Fruit fly (Drosophila melanogaster) whole organism, prepupa: ENCODE data around the gene sif.

Experiments
- Blimp-1 ChIP-seq: fragments of 200-800 bp; sonication (Bioruptor generic); optimal IDR thresholded peaks from 3 replicates; lab custom pipeline; 2017; ENCODE audit warnings: missing biosample characterization, missing genetic modification characterization, mild to moderate bottlenecking, moderate library complexity, missing genetic modification reagents
- CG10669 ChIP-seq: fragments of 200-800 bp; sonication (Bioruptor generic); optimal IDR thresholded peaks from 3 replicates; lab custom pipeline; 2018; ENCODE audit warnings: missing biosample characterization, mild to moderate bottlenecking, missing genetic modification characterization, moderate library complexity
- CG11762 ChIP-seq: fragments of 200-800 bp; sonication (Bioruptor generic); optimal IDR thresholded peaks from 3 replicates; lab custom pipeline; 2016; ENCODE audit warnings: missing biosample characterization, missing genetic modification characterization; ENCODE audit not compliant: insufficient read depth
- CG11902 ChIP-seq: fragments of 200-800 bp; sonication (Bioruptor generic); optimal IDR thresholded peaks from 3 replicates; lab custom pipeline; 2016; ENCODE audit warnings: missing biosample characterization, missing genetic modification characterization
- CG15336 ChIP-seq: fragments of 200-800 bp; sonication (Bioruptor generic); IDR thresholded peaks from 2 replicates; pipeline ENCODE4 v1.3.6; 2022; ENCODE audit warnings: missing biosample characterization, missing genetic modification characterization
- CG1621 ChIP-seq: fragments of 200-800 bp; sonication (Bioruptor generic); optimal IDR thresholded peaks from 3 replicates; lab custom pipeline; 2018; ENCODE audit warnings: missing biosample characterization, mild to moderate bottlenecking, missing genetic modification characterization
- CG16779 ChIP-seq: fragments of 200-800 bp; sonication (Bioruptor generic); optimal IDR thresholded peaks from 3 replicates; lab custom pipeline; 2017; ENCODE audit warnings: missing biosample characterization, mild to moderate bottlenecking, missing genetic modification characterization
- CG3032 ChIP-seq: fragments of 200-800 bp; optimal IDR thresholded peaks from 2 replicates; lab custom pipeline; 2019; ENCODE audit warnings: missing biosample characterization, mild to moderate bottlenecking, missing genetic modification characterization, moderate library complexity
- CG31627 ChIP-seq: fragments of 200-800 bp; sonication (Bioruptor generic); optimal IDR thresholded peaks from 3 replicates; lab custom pipeline; 2016; ENCODE audit warnings: missing biosample characterization, missing genetic modification characterization
- CG32006 ChIP-seq: fragments of 200-800 bp; sonication (Bioruptor generic); optimal IDR thresholded peaks from 3 replicates; lab custom pipeline; 2017; ENCODE audit warnings: missing biosample characterization, mild to moderate bottlenecking, missing genetic modification characterization
- CG4318 ChIP-seq: fragments of 200-800 bp; sonication (Bioruptor generic); optimal IDR thresholded peaks from 3 replicates; lab custom pipeline; 2017; ENCODE audit warnings: missing biosample characterization, mild to moderate bottlenecking, missing genetic modification characterization
- CG6163 ChIP-seq: fragments of 200-800 bp; sonication (Bioruptor generic); IDR thresholded peaks from 3 replicates; pipeline ENCODE4 v1.3.6; 2022; ENCODE audit warnings: missing biosample characterization, missing genetic modification characterization
- CG6276 ChIP-seq: fragments of 200-800 bp; sonication (Bioruptor generic); optimal IDR thresholded peaks from 2 replicates; lab custom pipeline; 2017; ENCODE audit warnings: missing biosample characterization, mild to moderate bottlenecking, missing genetic modification characterization
- CG6792 ChIP-seq: fragments of 200-800 bp; sonication (Bioruptor generic); optimal IDR thresholded peaks from 3 replicates; lab custom pipeline; 2016; ENCODE audit warnings: missing biosample characterization, missing genetic modification characterization
- CG6808 ChIP-seq: fragments of 200-800 bp; sonication (Bioruptor generic); optimal IDR thresholded peaks from 3 replicates; lab custom pipeline; 2017; ENCODE audit warnings: missing biosample characterization, missing genetic modification characterization, mild to moderate bottlenecking, moderate library complexity, missing genetic modification reagents
- CG6854 ChIP-seq: fragments of 200-800 bp; sonication (Bioruptor generic); optimal IDR thresholded peaks from 2 replicates; lab custom pipeline; 2017; ENCODE audit warnings: missing biosample characterization, mild to moderate bottlenecking, missing genetic modification characterization
- CG7368 ChIP-seq: fragments of 200-800 bp; sonication (Bioruptor generic); optimal IDR thresholded peaks from 3 replicates; lab custom pipeline; 2016; ENCODE audit warnings: missing biosample characterization, missing genetic modification characterization
- CG8119 ChIP-seq: fragments of 200-800 bp; sonication (Bioruptor generic); IDR thresholded peaks from 3 replicates; pipeline ENCODE4 v1.3.6; 2022; ENCODE audit warnings: missing biosample characterization, missing genetic modification characterization
- CG8632 ChIP-seq: fragments of 200-800 bp; sonication (Bioruptor generic); optimal IDR thresholded peaks from 3 replicates; lab custom pipeline; 2016; ENCODE audit warnings: missing biosample characterization, missing genetic modification characterization
- CG9139 ChIP-seq: fragments of 200-800 bp; sonication (Bioruptor generic); optimal IDR thresholded peaks from 3 replicates; lab custom pipeline; 2017; ENCODE audit warnings: missing biosample characterization, mild to moderate bottlenecking, missing genetic modification characterization
- Eip75B ChIP-seq: fragments of 200-800 bp; sonication (Bioruptor generic); optimal IDR thresholded peaks from 3 replicates; lab custom pipeline; 2016; ENCODE audit warnings: missing biosample characterization, missing genetic modification characterization
- Eip93F ChIP-seq: fragments of 200-800 bp; sonication (Bioruptor generic); optimal IDR thresholded peaks from 2 replicates; lab custom pipeline; 2016; ENCODE audit warnings: missing biosample characterization, mild to moderate bottlenecking, missing genetic modification characterization
- Ets21C ChIP-seq: fragments of 200-800 bp; sonication (Bioruptor generic); optimal IDR thresholded peaks from 3 replicates; lab custom pipeline; 2016; ENCODE audit warnings: missing biosample characterization, missing genetic modification characterization
- Ets96B ChIP-seq: fragments of 200-800 bp; optimal IDR thresholded peaks from 2 replicates; lab custom pipeline; 2019; ENCODE audit warnings: missing biosample characterization, mild to moderate bottlenecking, missing genetic modification characterization, moderate library complexity
- Gug ChIP-seq: fragments of 200-800 bp; sonication (Bioruptor generic); IDR thresholded peaks from 2 replicates; pipeline ENCODE4 v1.3.6; 2022; ENCODE audit warnings: missing biosample characterization, missing genetic modification characterization
- Hr38 ChIP-seq: sonication (Bioruptor generic); optimal IDR thresholded peaks from 2 replicates; lab custom pipeline; 2016; ENCODE audit warnings: missing biosample characterization, missing genetic modification characterization
- Hr39 ChIP-seq: fragments of 200-800 bp; sonication (Bioruptor generic); optimal IDR thresholded peaks from 2 replicates; lab custom pipeline; 2016; ENCODE audit warnings: missing biosample characterization, missing genetic modification characterization
- Hr4 ChIP-seq: fragments of 200-800 bp; sonication (Bioruptor generic); optimal IDR thresholded peaks from 3 replicates; lab custom pipeline; 2016; ENCODE audit warnings: missing biosample characterization, missing genetic modification characterization
- Lpt ChIP-seq: fragments of 200-800 bp; sonication (Bioruptor generic); optimal IDR thresholded peaks from 3 replicates; lab custom pipeline; 2016; ENCODE audit warnings: missing biosample characterization, missing genetic modification characterization
- Met ChIP-seq: fragments of 200-800 bp; sonication (Bioruptor generic); optimal IDR thresholded peaks from 3 replicates; lab custom pipeline; 2016; ENCODE audit warnings: missing biosample characterization, missing genetic modification characterization
- OdsH ChIP-seq: fragments of 200-800 bp; sonication (Bioruptor generic); optimal IDR thresholded peaks from 3 replicates; lab custom pipeline; 2016; ENCODE audit warnings: missing biosample characterization, missing genetic modification characterization
- Smox ChIP-seq: fragments of 200-800 bp; sonication (Bioruptor generic); optimal IDR thresholded peaks from 3 replicates; lab custom pipeline; 2016; ENCODE audit warnings: missing biosample characterization, missing genetic modification characterization
- Sox102F ChIP-seq: fragments of 200-800 bp; sonication (Bioruptor generic); optimal IDR thresholded peaks from 2 replicates; lab custom pipeline; 2016; ENCODE audit warnings: missing biosample characterization, mild to moderate bottlenecking, missing genetic modification characterization
- Sox14 ChIP-seq: fragments of 200-800 bp; sonication (Bioruptor generic); optimal IDR thresholded peaks from 3 replicates; lab custom pipeline; 2016; ENCODE audit warnings: missing biosample characterization, missing genetic modification characterization
- Sox15 ChIP-seq: fragments of 200-800 bp; sonication (Bioruptor generic); optimal IDR thresholded peaks from 3 replicates; lab custom pipeline; 2016; ENCODE audit warnings: missing biosample characterization, missing genetic modification characterization
- cyc ChIP-seq: fragments of 200-800 bp; sonication (Bioruptor generic); optimal IDR thresholded peaks from 3 replicates; lab custom pipeline; 2016; ENCODE audit warnings: missing biosample characterization, missing genetic modification characterization
- dac ChIP-seq: fragments of 200-800 bp; sonication (Bioruptor generic); optimal IDR thresholded peaks from 2 replicates; lab custom pipeline; 2017; ENCODE audit warnings: missing biosample characterization, mild to moderate bottlenecking, missing genetic modification characterization
- dsx ChIP-seq: fragments of 200-800 bp; optimal IDR thresholded peaks from 3 replicates; lab custom pipeline; 2019; ENCODE audit warnings: missing biosample characterization, mild to moderate bottlenecking, missing genetic modification characterization, moderate library complexity; ENCODE audit not compliant: poor library complexity, severe bottlenecking
- eg ChIP-seq: fragments of 200-800 bp; sonication (Bioruptor generic); IDR thresholded peaks from 3 replicates; pipeline ENCODE4 v1.3.6; 2022; ENCODE audit warnings: missing biosample characterization, missing genetic modification characterization
- esn ChIP-seq: fragments of 200-800 bp; sonication (Bioruptor generic); optimal IDR thresholded peaks from 2 replicates; lab custom pipeline; 2016; ENCODE audit warnings: missing biosample characterization, mild to moderate bottlenecking, missing genetic modification characterization, moderate library complexity
- fd59A ChIP-seq: fragments of 200-800 bp; sonication (Bioruptor generic); optimal IDR thresholded peaks from 2 replicates; lab custom pipeline; 2017; ENCODE audit warnings: missing biosample characterization, mild to moderate bottlenecking, missing genetic modification characterization, missing genetic modification reagents
- fd85E ChIP-seq: fragments of 200-800 bp; sonication (Bioruptor generic); optimal IDR thresholded peaks from 3 replicates; lab custom pipeline; 2016; ENCODE audit warnings: missing biosample characterization, missing genetic modification characterization
- fkh ChIP-seq: fragments of 200-800 bp; sonication (Bioruptor generic); optimal IDR thresholded peaks from 3 replicates; lab custom pipeline; 2017; ENCODE audit warnings: missing biosample characterization, mild to moderate bottlenecking, missing genetic modification characterization, moderate library complexity
- lz ChIP-seq: fragments of 200-800 bp; sonication (Bioruptor generic); optimal IDR thresholded peaks from 3 replicates; lab custom pipeline; 2016; ENCODE audit warnings: missing biosample characterization, missing genetic modification characterization
- net ChIP-seq: fragments of 200-800 bp; sonication (Bioruptor generic); optimal IDR thresholded peaks from 3 replicates; lab custom pipeline; 2016; ENCODE audit warnings: missing biosample characterization, missing genetic modification characterization
- pdm3 ChIP-seq: fragments of 200-800 bp; sonication (Bioruptor generic); optimal IDR thresholded peaks from 3 replicates; lab custom pipeline; 2016; ENCODE audit warnings: missing biosample characterization, missing genetic modification characterization
- spab ChIP-seq: fragments of 200-800 bp; sonication (Bioruptor generic); optimal IDR thresholded peaks from 2 replicates; lab custom pipeline; 2017; ENCODE audit warnings: missing biosample characterization, mild to moderate bottlenecking, missing genetic modification characterization, missing genetic modification reagents
- ss ChIP-seq, 2 experiments: fragments of 200-800 bp; sonication (Bioruptor generic); optimal IDR thresholded peaks; 2 replicates in 1 of 2; 3 replicates in 1 of 2; lab custom pipeline; 2017 to 2018; ENCODE audit warnings: mild to moderate bottlenecking in 2 of 2, missing biosample characterization in 2 of 2, missing genetic modification characterization in 2 of 2, moderate library complexity in 1 of 2
- svp ChIP-seq: fragments of 200-800 bp; sonication (Bioruptor generic); peaks from one replicate; lab custom pipeline; 2016; ENCODE audit warnings: missing biosample characterization, missing genetic modification characterization
- topi ChIP-seq: fragments of 200-800 bp; sonication (Bioruptor generic); optimal IDR thresholded peaks from 3 replicates; lab custom pipeline; 2016; ENCODE audit warnings: missing biosample characterization, missing genetic modification characterization
- vri ChIP-seq: fragments of 200-800 bp; sonication (Bioruptor generic); optimal IDR thresholded peaks from 3 replicates; lab custom pipeline; 2016; ENCODE audit warnings: missing biosample characterization, mild to moderate bottlenecking, missing genetic modification characterization

The sif gene

dm6 chr3L:5611732-5612250 lies 45.9 kb upstream of the sif start:
- TF ChIP-seq Lpt (GFP tag; lab: Kevin White, UChicago) (peak; percentile 95), pdm3 (GFP tag; lab: Kevin White, UChicago) (peak; percentile 91), topi (GFP tag; lab: Kevin White, UChicago) (peak; percentile 95), Hr39 (peak; percentile 91), CG32006 (peak; percentile 96), Eip93F (GFP tag; lab: Kevin White, UChicago) (peak; percentile 84), cyc (GFP tag; lab: Kevin White, UChicago) (peak; percentile 92), Eip75B (peak; percentile 91), dsx (GFP tag; lab: Kevin White, UChicago) (peak; percentile 83), esn (GFP tag; lab: Kevin White, UChicago) (peak; percentile 98), svp (peak; percentile 99), Sox14 (GFP tag; lab: Kevin White, UChicago) (peak; percentile 92), ss (GFP tag; optimal IDR thresholded peaks at IDR 0.05; lab: Kevin White, UChicago) (peak; percentile 75 to 76), CG1621 (tag; lab: Kevin White, UChicago) (peak; percentile 66), Sox102F (GFP tag; lab: Kevin White, UChicago) (peak; percentile 97), net (GFP tag; lab: Kevin White, UChicago) (peak; percentile 92), CG6808 (peak; percentile 67), dac (GFP tag; lab: Kevin White, UChicago) (peak; percentile 84), CG15336 (peak; percentile 98), Ets96B (tag; lab: Kevin White, UChicago) (peak; percentile 82), Hr4 (GFP tag; lab: Kevin White, UChicago) (peak; percentile 96), CG4318 (GFP tag; lab: Kevin White, UChicago) (peak; percentile 93), CG6854 (peak; percentile 95), Met (GFP tag; lab: Kevin White, UChicago) (peak; percentile 97), lz (GFP tag; lab: Kevin White, UChicago) (peak; percentile 95), CG9139 (GFP tag; lab: Kevin White, UChicago) (peak; percentile 60), Gug (GFP tag; lab: Robert Waterston, UW) (peak; percentile 91), CG8632 (peak; percentile 87), Hr38 (GFP tag; lab: Kevin White, UChicago) (no peak), eg (GFP tag; lab: Robert Waterston, UW) (peak; percentile 96), CG6792 (GFP tag; lab: Kevin White, UChicago) (peak; percentile 91), CG3032 (tag; lab: Kevin White, UChicago) (peak; percentile 81), Smox (peak; percentile 95), Ets21C (GFP tag; lab: Kevin White, UChicago) (peak; percentile 84), CG11762 (GFP tag; lab: Kevin White, UChicago) (peak; percentile 80), Sox15 (GFP tag; lab: Kevin White, UChicago) (peak; percentile 79), CG8119 (GFP tag; lab: Robert Waterston, UW) (peak; percentile 98), fd85E (GFP tag; lab: Kevin White, UChicago) (peak; percentile 72), vri (GFP tag; lab: Kevin White, UChicago) (peak; percentile 98), CG10669 (GFP tag; lab: Kevin White, UChicago) (peak; percentile 73), fd59A (GFP tag; lab: Kevin White, UChicago) (peak; percentile 53), fkh (GFP tag; lab: Kevin White, UChicago) (peak; percentile 14), CG16779 (tag; lab: Kevin White, UChicago) (peak; percentile 82), Blimp-1 (GFP tag; lab: Kevin White, UChicago) (peak; percentile 98), CG6276 (peak; percentile 96), CG7368 (GFP tag; lab: Kevin White, UChicago) (peak; percentile 83), CG31627 (peak; percentile 92), CG11902 (peak; percentile 76), spab (GFP tag; lab: Kevin White, UChicago) (peak; percentile 71), CG6163 (GFP tag; lab: Robert Waterston, UW) (peak; percentile 93), OdsH (peak; percentile 93)
